Fruit fly (Drosophila melanogaster) whole organism, embryonic: ENCODE results near the gene Catsup.

Source experiments
- B-H2 ChIP-seq: fragments of 200-800 bp; sonication (Bioruptor generic); optimal IDR thresholded peaks from 2 replicates; lab custom pipeline; 2018; ENCODE audit warnings: missing biosample characterization, mild to moderate bottlenecking, missing genetic modification characterization
- Blimp-1 ChIP-seq: fragments of 200-800 bp; sonication (Bioruptor generic); optimal IDR thresholded peaks from 3 replicates; lab custom pipeline; 2018; ENCODE audit warnings: missing biosample characterization, missing genetic modification characterization, mild to moderate bottlenecking, moderate library complexity, missing genetic modification reagents
- CG10209 ChIP-seq: fragments of 200-800 bp; sonication (Bioruptor generic); optimal IDR thresholded peaks from 3 replicates; lab custom pipeline; 2017; ENCODE audit warnings: missing biosample characterization, mild to moderate bottlenecking, missing genetic modification characterization, missing genetic modification reagents
- CG10543 ChIP-seq: fragments of 200-800 bp; sonication (Bioruptor generic); optimal IDR thresholded peaks from 3 replicates; lab custom pipeline; 2017; ENCODE audit warnings: missing biosample characterization, mild to moderate bottlenecking, missing genetic modification characterization, moderate library complexity
- CG11723 ChIP-seq: fragments of 200-800 bp; sonication (Bioruptor generic); optimal IDR thresholded peaks from 2 replicates; lab custom pipeline; 2017; ENCODE audit warnings: missing biosample characterization, mild to moderate bottlenecking, missing genetic modification characterization
- CG12391 ChIP-seq: fragments of 200-800 bp; sonication (Bioruptor generic); optimal IDR thresholded peaks from 3 replicates; lab custom pipeline; 2018; ENCODE audit warnings: missing biosample characterization, mild to moderate bottlenecking, missing genetic modification characterization, moderate library complexity
- CG12659 ChIP-seq: fragments of 200-800 bp; sonication (Bioruptor generic); optimal IDR thresholded peaks from 3 replicates; lab custom pipeline; 2017; ENCODE audit warnings: mild to moderate bottlenecking, missing biosample characterization, missing genetic modification reagents, missing genetic modification characterization
- CG13894 ChIP-seq: fragments of 200-800 bp; sonication (Bioruptor generic); optimal IDR thresholded peaks from 3 replicates; lab custom pipeline; 2018; ENCODE audit warnings: missing biosample characterization, mild to moderate bottlenecking, missing genetic modification characterization, moderate library complexity
- CG14441 ChIP-seq: fragments of 200-800 bp; sonication (Bioruptor generic); IDR thresholded peaks from 2 replicates; pipeline ENCODE4 v1.3.6; 2022; ENCODE audit warnings: missing biosample characterization, missing genetic modification characterization
- CG15601 ChIP-seq: fragments of 200-800 bp; sonication (Bioruptor generic); optimal IDR thresholded peaks from 3 replicates; lab custom pipeline; 2019; ENCODE audit warnings: missing biosample characterization, mild to moderate bottlenecking, missing genetic modification characterization, moderate library complexity
- CG1603 ChIP-seq: fragments of 200-800 bp; sonication (Bioruptor generic); optimal IDR thresholded peaks from 2 replicates; lab custom pipeline; 2019; ENCODE audit warnings: missing biosample characterization, mild to moderate bottlenecking, missing genetic modification characterization, moderate library complexity
- CG17328 ChIP-seq: fragments of 200-800 bp; sonication (Bioruptor generic); IDR thresholded peaks from 2 replicates; pipeline ENCODE4 v1.3.6; 2022; ENCODE audit warnings: missing biosample characterization, missing genetic modification characterization
- CG17361 ChIP-seq: fragments of 200-800 bp; sonication (Bioruptor generic); IDR thresholded peaks from 3 replicates; pipeline ENCODE4 v1.3.6; 2022; ENCODE audit warnings: missing biosample characterization, missing genetic modification characterization
- CG2712 ChIP-seq: fragments of 200-800 bp; optimal IDR thresholded peaks from 3 replicates; lab custom pipeline; 2019; ENCODE audit warnings: missing biosample characterization, mild to moderate bottlenecking, missing genetic modification characterization, moderate library complexity
- CG30020 ChIP-seq: fragments of 200-800 bp; optimal IDR thresholded peaks from 2 replicates; lab custom pipeline; 2019; ENCODE audit warnings: missing biosample characterization, mild to moderate bottlenecking, missing genetic modification characterization, moderate library complexity
- CG30403 ChIP-seq: fragments of 200-800 bp; sonication (Bioruptor generic); optimal IDR thresholded peaks from 3 replicates; lab custom pipeline; 2016; ENCODE audit warnings: missing biosample characterization, missing genetic modification characterization
- CG3065 ChIP-seq: fragments of 200-800 bp; sonication (Bioruptor generic); optimal IDR thresholded peaks from 2 replicates; lab custom pipeline; 2016; ENCODE audit warnings: missing biosample characterization, missing genetic modification characterization
- CG32767 ChIP-seq: fragments of 200-800 bp; sonication (Bioruptor generic); IDR thresholded peaks from 2 replicates; pipeline ENCODE4 v1.3.6; 2022; ENCODE audit warnings: missing biosample characterization, missing genetic modification characterization
- CG34422 ChIP-seq: fragments of 200-800 bp; sonication (Bioruptor generic); IDR thresholded peaks from 3 replicates; pipeline ENCODE4 v1.3.6; 2022; ENCODE audit warnings: missing biosample characterization, missing genetic modification characterization
- CG42726 ChIP-seq: fragments of 200-800 bp; sonication (Bioruptor generic); IDR thresholded peaks from 2 replicates; pipeline ENCODE4 v1.3.6; 2022; ENCODE audit warnings: missing biosample characterization, missing genetic modification characterization; ENCODE audit not compliant: partially characterized antibody
- CG4707 ChIP-seq: fragments of 200-800 bp; sonication (Bioruptor generic); optimal IDR thresholded peaks from 2 replicates; lab custom pipeline; 2018; ENCODE audit warnings: missing biosample characterization, mild to moderate bottlenecking, missing genetic modification characterization, moderate library complexity
- CG6689 ChIP-seq: fragments of 200-800 bp; sonication (Bioruptor generic); IDR thresholded peaks from 2 replicates; pipeline ENCODE4 v1.3.6; 2022; ENCODE audit warnings: missing biosample characterization, missing genetic modification characterization
- CG6791 ChIP-seq: fragments of 200-800 bp; sonication (Bioruptor generic); IDR thresholded peaks from 3 replicates; pipeline ENCODE4 v1.3.6; 2022; ENCODE audit warnings: missing biosample characterization, missing genetic modification characterization; ENCODE audit not compliant: partially characterized antibody
- CG6854 ChIP-seq: fragments of 200-800 bp; sonication (Bioruptor generic); optimal IDR thresholded peaks from 3 replicates; lab custom pipeline; 2017; ENCODE audit warnings: missing biosample characterization, mild to moderate bottlenecking, missing genetic modification characterization
- CG7963 ChIP-seq: fragments of 200-800 bp; sonication (Bioruptor generic); IDR thresholded peaks from 3 replicates; pipeline ENCODE4 v1.3.6; 2022; ENCODE audit warnings: missing biosample characterization, missing genetic modification characterization; ENCODE audit not compliant: partially characterized antibody
- CG8290 ChIP-seq, 3 experiments: fragments of 200-800 bp; sonication (Bioruptor generic); optimal IDR thresholded peaks; 2 replicates each; lab custom pipeline; 2016 to 2019; ENCODE audit warnings: missing biosample characterization in 3 of 3, missing genetic modification characterization in 3 of 3, mild to moderate bottlenecking in 2 of 3, moderate library complexity in 1 of 3
- CG9817 ChIP-seq: fragments of 200-800 bp; sonication (Bioruptor generic); optimal IDR thresholded peaks from 2 replicates; lab custom pipeline; 2018; ENCODE audit warnings: missing biosample characterization, mild to moderate bottlenecking, missing genetic modification characterization, moderate library complexity
- Deaf1 ChIP-seq: fragments of 200-800 bp; optimal IDR thresholded peaks from 3 replicates; lab custom pipeline; 2019; ENCODE audit warnings: missing biosample characterization, mild to moderate bottlenecking, missing genetic modification characterization, moderate library complexity
- Dip3 ChIP-seq: fragments of 200-800 bp; sonication (Bioruptor generic); optimal IDR thresholded peaks from 3 replicates; lab custom pipeline; 2016; ENCODE audit warnings: missing biosample characterization, missing genetic modification characterization
- Dll ChIP-seq: fragments of 200-800 bp; sonication (Bioruptor generic); IDR thresholded peaks from 4 replicates; pipeline ENCODE4 v1.3.6; 2022; ENCODE audit warnings: missing biosample characterization, missing genetic modification characterization; ENCODE audit not compliant: partially characterized antibody
- Hsf ChIP-seq: fragments of 200-800 bp; sonication (Bioruptor generic); optimal IDR thresholded peaks from 3 replicates; lab custom pipeline; 2016; ENCODE audit warnings: missing biosample characterization, missing genetic modification characterization
- Med ChIP-seq: fragments of 200-800 bp; sonication (Bioruptor generic); peaks from one replicate; lab custom pipeline; 2016; ENCODE audit warnings: missing biosample characterization, missing genetic modification characterization, mild to moderate bottlenecking, inconsistent platforms, moderate library complexity
- Ptx1 ChIP-seq: fragments of 200-800 bp; sonication (Bioruptor generic); IDR thresholded peaks from 2 replicates; pipeline ENCODE4 v1.3.6; 2022; ENCODE audit warnings: missing biosample characterization, missing genetic modification characterization
- Sox100B ChIP-seq: fragments of 200-800 bp; sonication (Bioruptor generic); optimal IDR thresholded peaks from 3 replicates; lab custom pipeline; 2018; ENCODE audit warnings: missing biosample characterization, mild to moderate bottlenecking, missing genetic modification characterization
- Xrp1 ChIP-seq: fragments of 200-800 bp; sonication (Bioruptor generic); IDR thresholded peaks from 2 replicates; pipeline ENCODE4 v1.3.6; 2022; ENCODE audit warnings: missing biosample characterization, missing genetic modification characterization
- al ChIP-seq: fragments of 200-800 bp; sonication (Bioruptor generic); IDR thresholded peaks from 2 replicates; pipeline ENCODE4 v1.3.6; 2022; ENCODE audit warnings: missing biosample characterization, missing genetic modification characterization
- ase ChIP-seq: fragments of 200-800 bp; sonication (Bioruptor generic); IDR thresholded peaks from 3 replicates; pipeline ENCODE4 v1.3.6; 2022; ENCODE audit warnings: missing biosample characterization, missing genetic modification characterization
- bab2 ChIP-seq: fragments of 200-800 bp; sonication (Bioruptor generic); optimal IDR thresholded peaks from 2 replicates; lab custom pipeline; 2016; ENCODE audit warnings: missing biosample characterization, missing genetic modification characterization
- ewg ChIP-seq: fragments of 200-800 bp; sonication (Bioruptor generic); optimal IDR thresholded peaks from 3 replicates; lab custom pipeline; 2017; ENCODE audit warnings: mild to moderate bottlenecking, missing biosample characterization, missing genetic modification reagents, missing genetic modification characterization
- gsb ChIP-seq: fragments of 200-800 bp; sonication (Bioruptor generic); IDR thresholded peaks from 2 replicates; pipeline ENCODE4 v1.3.6; 2022; ENCODE audit warnings: missing biosample characterization, missing genetic modification characterization
- h ChIP-seq: fragments of >200 bp; optimal IDR thresholded peaks from 2 replicates; lab custom pipeline; 2017
- lab ChIP-seq: fragments of 200-800 bp; sonication (Bioruptor generic); optimal IDR thresholded peaks from 3 replicates; lab custom pipeline; 2017; ENCODE audit warnings: missing biosample characterization, missing genetic modification characterization, mild to moderate bottlenecking, moderate library complexity, missing genetic modification reagents
- lmd ChIP-seq: fragments of 200-800 bp; sonication (Bioruptor generic); IDR thresholded peaks from 2 replicates; pipeline ENCODE4 v1.3.6; 2022; ENCODE audit warnings: missing biosample characterization, missing genetic modification characterization
- nau ChIP-seq: fragments of 200-800 bp; sonication (Bioruptor generic); optimal IDR thresholded peaks from 3 replicates; lab custom pipeline; 2017; ENCODE audit warnings: missing biosample characterization, mild to moderate bottlenecking, missing genetic modification characterization, missing genetic modification reagents
- odd ChIP-seq: fragments of 200-800 bp; sonication (Bioruptor generic); optimal IDR thresholded peaks from 2 replicates; lab custom pipeline; 2017; ENCODE audit warnings: missing biosample characterization, mild to moderate bottlenecking, missing genetic modification characterization
- prd ChIP-seq, 3 experiments: fragments of >200 bp in 2 of 3; fragments of 200-800 bp in 1 of 3; sonication (Bioruptor generic) in 1 of 3; optimal IDR thresholded peaks in 2 of 3; IDR thresholded peaks in 1 of 3; 2 replicates in 2 of 3; 3 replicates in 1 of 3; pipeline versions ENCODE4 v1.3.6 to Lab custom; 2017 to 2022; ENCODE audit warnings: missing biosample characterization in 1 of 3, missing genetic modification characterization in 1 of 3
- tap ChIP-seq: fragments of 200-800 bp; optimal IDR thresholded peaks from 3 replicates; lab custom pipeline; 2019; ENCODE audit warnings: missing biosample characterization, mild to moderate bottlenecking, missing genetic modification characterization, moderate library complexity

Catsup gene

DNA sequence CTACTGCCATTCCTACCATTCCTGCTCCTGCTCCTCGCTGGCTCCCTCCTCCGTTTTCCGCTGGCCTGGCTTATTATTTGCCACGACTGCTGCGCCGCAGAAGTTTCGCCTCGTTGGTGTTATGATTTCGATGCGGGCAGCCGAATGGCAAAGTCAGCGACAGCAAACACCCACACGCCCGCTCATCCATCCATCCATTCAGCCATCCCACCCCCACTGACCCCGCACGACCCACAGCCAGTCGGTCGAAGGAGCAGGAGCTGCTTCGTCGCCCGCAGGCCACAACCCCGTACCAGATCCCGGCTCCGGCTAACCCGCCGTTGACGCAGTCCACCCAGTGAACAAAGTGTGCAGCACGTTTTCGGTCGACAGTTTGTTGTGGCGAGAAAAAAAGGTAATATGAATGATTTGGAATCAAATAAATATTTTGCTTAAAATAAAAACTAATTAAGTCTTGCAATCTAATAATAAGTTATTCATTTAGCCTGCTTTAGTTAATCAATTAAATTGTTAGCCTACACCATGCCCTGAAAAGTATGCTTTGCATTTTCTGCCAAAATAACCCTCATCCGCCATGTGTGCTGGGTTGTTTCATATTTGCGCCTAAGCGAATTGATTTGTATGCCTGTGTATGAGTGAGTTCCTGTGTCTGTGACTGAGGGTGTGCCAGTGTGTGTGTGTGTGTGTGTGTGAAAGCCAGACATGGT lies 15.0 kb upstream of the Catsup start (continued):
- peak; percentile 41 for TF ChIP-seq CG11723 (GFP tag; lab: Kevin White, UChicago)
- TF ChIP-seq CG14441 (GFP tag; lab: Robert Waterston, UW): 0 out of 2 replicates have a peak, but pooled peaks have one; percentile 18
- no peak for TF ChIP-seq prd (optimal IDR thresholded peaks at IDR 0.05; lab: Kevin White, UChicago)
- TF ChIP-seq prd (GFP tag; IDR thresholded peaks at IDR 0.05; lab: Robert Waterston, UW): peak; percentile 17; the same call in 1 of the 3 replicates
- TF ChIP-seq CG30020 (tag; lab: Kevin White, UChicago): no peak
- no peak; the same call in 1 of the 2 replicates for TF ChIP-seq CG6689 (GFP tag; lab: Robert Waterston, UW)
- TF ChIP-seq CG32767 (GFP tag; lab: Robert Waterston, UW): no peak
- no peak for TF ChIP-seq CG3065 (GFP tag; lab: Kevin White, UChicago)
- peak; percentile 34 for TF ChIP-seq Blimp-1 (GFP tag; lab: Kevin White, UChicago)
- peak; percentile 64 for TF ChIP-seq Deaf1
- TF ChIP-seq lmd: no peak; the same call in none of the 2 replicates
- TF ChIP-seq Dip3: peak; percentile 0
- TF ChIP-seq CG34422 (GFP tag; lab: Robert Waterston, UW): 0 out of 3 replicates have a peak, but pooled peaks have one; percentile 39
- TF ChIP-seq CG8290 (GFP tag; optimal IDR thresholded peaks at IDR 0.05; lab: Kevin White, UChicago): no peak
- peak in 1 of 2 experiments; percentile 52 for TF ChIP-seq CG8290 (tag; optimal IDR thresholded peaks at IDR 0.05; lab: Kevin White, UChicago)
- TF ChIP-seq CG42726 (GFP tag; lab: Robert Waterston, UW): no peak
- peak; percentile 64 for TF ChIP-seq CG10543
- peak; percentile 48 for TF ChIP-seq CG30403 (GFP tag; lab: Kevin White, UChicago)
- TF ChIP-seq CG13894 (tag; lab: Kevin White, UChicago): peak; percentile 58
- TF ChIP-seq al (GFP tag; lab: Robert Waterston, UW): peak; percentile 18; the same call in 1 of the 2 replicates
- peak; percentile 45 for TF ChIP-seq nau
- TF ChIP-seq tap (tag; lab: Kevin White, UChicago): peak; percentile 41
- TF ChIP-seq CG17361: peak; percentile 53; the same call in 2 of the 3 replicates
- no peak for TF ChIP-seq CG6791 (GFP tag; lab: Robert Waterston, UW)
- no peak for TF ChIP-seq h (lab: Kevin White, UChicago)
- TF ChIP-seq odd (GFP tag; lab: Kevin White, UChicago): peak; percentile 35
- TF ChIP-seq CG15601 (tag; lab: Kevin White, UChicago): peak; percentile 15
- TF ChIP-seq CG12659: peak; percentile 44
- TF ChIP-seq Sox100B (GFP tag; lab: Kevin White, UChicago): peak; percentile 47
- TF ChIP-seq CG7963 (GFP tag; lab: Robert Waterston, UW): no peak
- TF ChIP-seq bab2 (GFP tag; lab: Kevin White, UChicago): peak; percentile 27
- peak; percentile 66 for TF ChIP-seq CG12391 (tag; lab: Kevin White, UChicago)
- TF ChIP-seq CG1603 (tag; lab: Kevin White, UChicago): peak; percentile 35
- peak; percentile 44 for TF ChIP-seq CG10209 (GFP tag; lab: Kevin White, UChicago)
- no peak for TF ChIP-seq CG17328
- TF ChIP-seq B-H2 (GFP tag; lab: Kevin White, UChicago): peak; percentile 70
- TF ChIP-seq lab (GFP tag; lab: Kevin White, UChicago): peak; percentile 88
- no peak for TF ChIP-seq Dll (GFP tag; lab: Robert Waterston, UW)
- TF ChIP-seq gsb (GFP tag; lab: Robert Waterston, UW): no peak
- TF ChIP-seq CG6854 (GFP tag; lab: Kevin White, UChicago): peak; percentile 63
- TF ChIP-seq Ptx1 (GFP tag; lab: Robert Waterston, UW): peak; percentile 61
- TF ChIP-seq CG9817 (tag; lab: Kevin White, UChicago): peak; percentile 22
- TF ChIP-seq ase (GFP tag; lab: Robert Waterston, UW): no peak
- TF ChIP-seq Xrp1 (GFP tag; lab: Robert Waterston, UW): peak; percentile 42; the same call in 1 of the 2 replicates
- TF ChIP-seq CG4707 (GFP tag; lab: Kevin White, UChicago): no peak
- peak; percentile 40 for TF ChIP-seq Hsf (GFP tag; lab: Kevin White, UChicago)
- peak; percentile 25 for TF ChIP-seq ewg (GFP tag; lab: Kevin White, UChicago)
- TF ChIP-seq CG2712 (tag; lab: Kevin White, UChicago): peak; percentile 55
- peak; percentile 80 for TF ChIP-seq Med (GFP tag; lab: Kevin White, UChicago)
